Worm (Caenorhabditis elegans) whole organism, L2 larva: ENCODE results near the gene fbxa-51.
A peak's percentile ranks its signal among the peaks of the same experiment; 100 is the strongest.

ENCODE experiments used
- C34F6.9 ChIP-seq: fragments of 150-350 bp; optimal IDR thresholded peaks from 2 replicates; lab custom pipeline; 2014; ENCODE audit warnings: missing biosample characterization, missing genetic modification characterization
- F13H6.1 ChIP-seq: sonication (generic microtip); optimal IDR thresholded peaks from 2 replicates; lab custom pipeline; 2016; ENCODE audit warnings: missing genetic modification characterization, missing compliant biosample characterization
- R02D3.7 ChIP-seq: fragments of 150-350 bp; optimal IDR thresholded peaks from 2 replicates; lab custom pipeline; 2014; ENCODE audit warnings: missing biosample characterization, missing genetic modification characterization
- Y55F3AM.14 ChIP-seq: fragments of 200-800 bp; sonication (Bioruptor generic); optimal IDR thresholded peaks from 2 replicates; lab custom pipeline; 2018; ENCODE audit warnings: mild to moderate bottlenecking, missing genetic modification characterization, missing compliant biosample characterization
- ZK546.5 ChIP-seq: sonication (generic microtip); optimal IDR thresholded peaks from 2 replicates; lab custom pipeline; 2017; ENCODE audit warnings: missing biosample characterization, missing genetic modification characterization
- alr-1 ChIP-seq: fragments of 150-350 bp; optimal IDR thresholded peaks from 2 replicates; lab custom pipeline; 2014; ENCODE audit warnings: missing biosample characterization, missing genetic modification characterization
- ama-1 ChIP-seq: fragments of 150-350 bp; optimal IDR thresholded peaks from 2 replicates; lab custom pipeline; 2018; ENCODE audit warnings: inconsistent platforms
- blmp-1 ChIP-seq: sonication (generic microtip); optimal IDR thresholded peaks from 2 replicates; lab custom pipeline; 2017; ENCODE audit warnings: missing genetic modification characterization, mild to moderate bottlenecking, missing compliant biosample characterization, antibody characterized with exemption, moderate library complexity; ENCODE audit not compliant: insufficient read depth
- ceh-16 ChIP-seq: fragments of 150-350 bp; optimal IDR thresholded peaks from 2 replicates; lab custom pipeline; 2014; ENCODE audit warnings: missing biosample characterization, missing genetic modification characterization
- ceh-82 ChIP-seq: fragments of 150-350 bp; optimal IDR thresholded peaks from 2 replicates; lab custom pipeline; 2014; ENCODE audit warnings: missing biosample characterization, missing genetic modification characterization
- dmd-4 ChIP-seq: sonication (generic microtip); optimal IDR thresholded peaks from 2 replicates; lab custom pipeline; 2017; ENCODE audit warnings: missing biosample characterization, missing genetic modification characterization
- egl-27 ChIP-seq: sonication (generic microtip); optimal IDR thresholded peaks from 3 replicates; lab custom pipeline; 2017; ENCODE audit warnings: missing biosample characterization, missing genetic modification reagents, missing genetic modification characterization
- elt-3 ChIP-seq: sonication (generic microtip); optimal IDR thresholded peaks from 2 replicates; lab custom pipeline; 2017; ENCODE audit warnings: missing biosample characterization, missing genetic modification characterization
- fos-1 ChIP-seq: fragments of 150-350 bp; optimal IDR thresholded peaks from 2 replicates; lab custom pipeline; 2014; ENCODE audit warnings: missing biosample characterization, missing genetic modification characterization
- gmeb-1 ChIP-seq: fragments of 150-350 bp; optimal IDR thresholded peaks from 2 replicates; lab custom pipeline; 2014; ENCODE audit warnings: missing biosample characterization, missing genetic modification characterization
- lin-11 ChIP-seq: fragments of 150-350 bp; sonication (generic microtip); optimal IDR thresholded peaks from 2 replicates; lab custom pipeline; 2014; ENCODE audit warnings: missing biosample characterization, missing genetic modification characterization, inconsistent platforms, mixed read lengths
- lin-13 ChIP-seq: fragments of 150-350 bp; optimal IDR thresholded peaks from 2 replicates; lab custom pipeline; 2014; ENCODE audit warnings: missing biosample characterization, missing genetic modification reagents, missing genetic modification characterization
- lsy-2 ChIP-seq, 2 experiments: fragments of 150-350 bp in 1 of 2; sonication (generic microtip) in 1 of 2; optimal IDR thresholded peaks; 2 replicates each; lab custom pipeline; 2014 to 2017; ENCODE audit warnings: missing biosample characterization in 2 of 2, missing genetic modification characterization in 2 of 2
- mab-5 ChIP-seq: fragments of 150-350 bp; optimal IDR thresholded peaks from 2 replicates; lab custom pipeline; 2014; ENCODE audit warnings: missing biosample characterization, missing genetic modification characterization
- mdl-1 ChIP-seq, 2 experiments: fragments of 150-350 bp in 1 of 2; sonication (generic microtip) in 1 of 2; optimal IDR thresholded peaks; 2 replicates each; lab custom pipeline; 2017; ENCODE audit warnings: missing biosample characterization in 2 of 2, missing genetic modification characterization in 2 of 2
- nhr-10 ChIP-seq: sonication (generic microtip); optimal IDR thresholded peaks from 2 replicates; lab custom pipeline; 2017; ENCODE audit warnings: missing biosample characterization, missing genetic modification characterization
- nhr-11 ChIP-seq: fragments of 150-350 bp; optimal IDR thresholded peaks from 2 replicates; lab custom pipeline; 2014; ENCODE audit warnings: missing biosample characterization, missing genetic modification characterization
- nhr-129 ChIP-seq: fragments of 150-350 bp; optimal IDR thresholded peaks from 2 replicates; lab custom pipeline; 2014; ENCODE audit warnings: missing biosample characterization, missing genetic modification characterization
- nhr-21 ChIP-seq: fragments of 150-350 bp; optimal IDR thresholded peaks from 2 replicates; lab custom pipeline; 2014; ENCODE audit warnings: missing biosample characterization, missing genetic modification characterization
- nhr-23 ChIP-seq: fragments of 150-350 bp; optimal IDR thresholded peaks from 2 replicates; lab custom pipeline; 2014; ENCODE audit warnings: missing biosample characterization, missing genetic modification reagents, missing genetic modification characterization
- nhr-25 ChIP-seq: fragments of 150-350 bp; sonication (generic microtip); optimal IDR thresholded peaks from 3 replicates; lab custom pipeline; 2014; ENCODE audit warnings: missing biosample characterization, missing genetic modification characterization
- nhr-6 ChIP-seq: fragments of 150-350 bp; optimal IDR thresholded peaks from 2 replicates; lab custom pipeline; 2014; ENCODE audit warnings: missing biosample characterization, missing genetic modification characterization
- peb-1 ChIP-seq: fragments of 150-350 bp; optimal IDR thresholded peaks from 2 replicates; lab custom pipeline; 2014; ENCODE audit warnings: missing biosample characterization, missing genetic modification characterization
- sem-4 ChIP-seq: fragments of 150-350 bp; optimal IDR thresholded peaks from 2 replicates; lab custom pipeline; 2014; ENCODE audit warnings: missing biosample characterization, missing genetic modification reagents, missing genetic modification characterization
- skn-1 ChIP-seq: sonication (generic microtip); optimal IDR thresholded peaks from 2 replicates; lab custom pipeline; 2017; ENCODE audit warnings: missing biosample characterization, missing genetic modification characterization
- sma-3 ChIP-seq: sonication (generic microtip); optimal IDR thresholded peaks from 2 replicates; lab custom pipeline; 2016; ENCODE audit warnings: missing genetic modification reagents, missing genetic modification characterization, missing compliant biosample characterization
- snpc-4 ChIP-seq: fragments of 150-350 bp; optimal IDR thresholded peaks from 2 replicates; lab custom pipeline; 2014; ENCODE audit warnings: missing biosample characterization, missing genetic modification characterization
- unc-39 ChIP-seq: fragments of 150-350 bp; optimal IDR thresholded peaks from 2 replicates; lab custom pipeline; 2014; ENCODE audit warnings: missing biosample characterization, missing genetic modification characterization
- unc-55 ChIP-seq: fragments of 150-350 bp; sonication (generic microtip); optimal IDR thresholded peaks from 3 replicates; lab custom pipeline; 2014; ENCODE audit warnings: missing biosample characterization, missing genetic modification reagents, missing genetic modification characterization
- unc-62 ChIP-seq: fragments of 150-350 bp; optimal IDR thresholded peaks from 2 replicates; lab custom pipeline; 2014; ENCODE audit warnings: missing biosample characterization, missing genetic modification reagents, missing genetic modification characterization
- zag-1 ChIP-seq: fragments of 150-350 bp; optimal IDR thresholded peaks from 2 replicates; lab custom pipeline; 2014; ENCODE audit warnings: missing biosample characterization, missing genetic modification characterization
- ztf-1 ChIP-seq: fragments of 200-800 bp; sonication (Bioruptor generic); conservative IDR thresholded peaks from 2 replicates; pipeline ENCODE4 v1.3.6; 2022; ENCODE audit warnings: missing genetic modification characterization, missing compliant biosample characterization
- ztf-11 ChIP-seq: sonication (generic microtip); optimal IDR thresholded peaks from 2 replicates; lab custom pipeline; 2017; ENCODE audit warnings: missing biosample characterization, missing genetic modification characterization
- ztf-4 ChIP-seq: fragments of 150-350 bp; optimal IDR thresholded peaks from 2 replicates; lab custom pipeline; 2014; ENCODE audit warnings: missing biosample characterization, missing genetic modification characterization

The fbxa-51 gene

DNA sequence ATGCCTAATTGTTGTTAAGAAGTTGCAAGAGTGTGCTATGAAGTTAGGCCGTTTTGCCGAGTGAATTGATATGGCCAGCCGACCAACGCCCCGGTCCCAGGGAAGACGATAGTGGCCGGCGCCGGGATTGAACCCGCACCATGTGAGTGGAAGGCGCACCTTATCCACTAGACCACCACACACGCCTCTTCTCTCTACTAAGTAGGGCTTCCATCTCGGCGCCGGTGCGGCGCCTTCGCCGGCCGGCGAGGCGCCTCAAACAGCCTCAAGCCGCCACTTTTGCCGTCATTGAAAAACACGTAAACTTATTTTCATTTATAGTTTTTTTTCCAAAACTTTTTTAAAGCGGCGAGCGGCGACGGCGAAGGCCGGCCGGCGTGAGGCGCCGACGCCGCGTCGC lies 16.8 kb downstream of the fbxa-51 start:
- no peak for TF ChIP-seq ztf-11 (tag; lab: Kevin White, UChicago)

DNA sequence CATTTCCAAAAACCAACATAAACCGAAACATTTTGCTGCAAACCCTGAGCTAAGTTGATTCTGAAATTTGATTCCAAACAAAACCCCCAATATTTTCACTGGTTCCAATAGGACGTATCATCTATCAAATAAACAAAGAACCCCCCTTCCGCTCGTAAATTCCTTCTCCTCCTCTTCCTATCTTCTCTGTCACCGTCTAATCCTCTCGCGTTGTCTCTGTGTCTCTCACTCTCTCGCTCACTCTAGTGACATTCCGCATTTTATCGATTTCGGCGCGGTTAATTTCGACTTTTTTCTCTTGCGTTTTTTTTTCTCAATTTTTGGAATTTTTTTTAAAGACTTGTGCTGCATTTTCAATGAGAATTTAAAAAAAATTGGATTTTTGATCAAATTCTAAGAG lies 19.9 kb downstream of the fbxa-51 start:
- TF ChIP-seq nhr-21: no peak
- TF ChIP-seq unc-62: no peak
- TF ChIP-seq unc-39: no peak
- no peak for TF ChIP-seq peb-1 (tag; lab: Kevin White, UChicago)
- no peak for TF ChIP-seq Y55F3AM.14 (GFP tag; lab: Kevin White, UChicago)
- TF ChIP-seq F13H6.1 (tag; lab: Kevin White, UChicago): no peak
- TF ChIP-seq alr-1 (tag; lab: Kevin White, UChicago): no peak
- TF ChIP-seq ztf-11 (tag; lab: Kevin White, UChicago): no peak
- no peak for TF ChIP-seq snpc-4
- no peak for TF ChIP-seq R02D3.7 (tag; lab: Kevin White, UChicago)
- no peak for TF ChIP-seq zag-1 (tag; lab: Kevin White, UChicago)
- TF ChIP-seq mab-5 (tag; lab: Kevin White, UChicago): no peak
- peak; percentile 21 for TF ChIP-seq nhr-129 (tag; lab: Kevin White, UChicago)
- peak; percentile 69 for TF ChIP-seq unc-55
- TF ChIP-seq elt-3: no peak
- TF ChIP-seq lin-13 (GFP tag; lab: Kevin White, UChicago): no peak
- TF ChIP-seq dmd-4 (tag; lab: Kevin White, UChicago): no peak
- no peak for TF ChIP-seq ztf-4 (tag; lab: Kevin White, UChicago)
- TF ChIP-seq ceh-16 (tag; lab: Kevin White, UChicago): no peak
- TF ChIP-seq ZK546.5 (tag; lab: Kevin White, UChicago): no peak
- TF ChIP-seq ama-1 (lab: Kevin White, UChicago): no peak
- no peak for TF ChIP-seq sma-3 (GFP tag; lab: Kevin White, UChicago)
- no peak for TF ChIP-seq blmp-1 (tag; lab: Kevin White, UChicago)
- TF ChIP-seq nhr-11 (tag; lab: Kevin White, UChicago): no peak
- peak; percentile 41 for TF ChIP-seq gmeb-1
- TF ChIP-seq fos-1 (tag; lab: Kevin White, UChicago): peak; percentile 51
- TF ChIP-seq nhr-25 (tag; lab: Kevin White, UChicago): peak; percentile 17
- TF ChIP-seq ceh-82 (tag; lab: Kevin White, UChicago): no peak
- no peak for TF ChIP-seq nhr-10 (tag; lab: Kevin White, UChicago)
- peak; percentile 58 for TF ChIP-seq C34F6.9 (tag; lab: Kevin White, UChicago)
- TF ChIP-seq skn-1 (tag; lab: Kevin White, UChicago): no peak
- peak; percentile 4 for TF ChIP-seq sem-4 (tag; lab: Kevin White, UChicago)
- no peak for TF ChIP-seq ztf-1 (GFP tag; lab: Robert Waterston, UW)
- no peak for TF ChIP-seq nhr-23 (tag; lab: Kevin White, UChicago)
- TF ChIP-seq mdl-1 (tag; optimal IDR thresholded peaks at IDR 0.05; lab: Kevin White, UChicago): no peak
- TF ChIP-seq lin-11 (tag; lab: Kevin White, UChicago): no peak
- TF ChIP-seq nhr-6: no peak
- peak in 1 of 2 experiments; percentile 4 for TF ChIP-seq lsy-2 (tag; optimal IDR thresholded peaks at IDR 0.05; lab: Kevin White, UChicago)

DNA sequence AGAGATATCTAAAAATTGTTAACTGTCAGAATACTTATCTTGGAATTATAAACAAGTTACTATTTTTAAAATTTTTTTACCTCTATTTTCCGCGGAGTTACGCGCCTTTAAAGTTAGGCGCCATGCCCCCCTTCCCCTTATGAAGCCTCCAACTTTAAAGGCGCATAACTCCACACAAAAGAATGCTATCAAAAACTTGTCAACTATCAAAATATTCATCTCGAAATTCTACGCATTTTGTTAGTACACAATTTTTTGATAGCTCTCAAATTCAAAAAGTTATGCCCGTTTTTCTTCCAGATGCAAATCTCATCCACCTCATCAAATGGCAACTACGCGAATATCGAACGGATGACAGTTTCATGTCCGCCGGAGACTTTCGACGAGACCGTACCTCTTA lies 20.9 kb downstream of the fbxa-51 start, which contains the start of gene tbc-10:
Gene tbc-10 (plus strand): TSS at position 301 of the 400 bp plus-strand sequence.
- TF ChIP-seq ceh-16 (tag; lab: Kevin White, UChicago): no peak
- TF ChIP-seq snpc-4: no peak

- no peak for TF ChIP-seq nhr-23 (tag; lab: Kevin White, UChicago)
- TF ChIP-seq lin-11 (tag; lab: Kevin White, UChicago): no peak
- TF ChIP-seq nhr-21: no peak
- TF ChIP-seq egl-27 (tag; lab: Kevin White, UChicago): no peak
Measured at ce11 chrIII:989558-989957, 27.5 kb downstream of the fbxa-51 start.
